Worm (Caenorhabditis elegans): ENCODE results near the gene F42A10.7.

F42A10.7 gene

ce11 chrIII:6210215-6210822 is 31.8 kb upstream of the F42A10.7 start (continued):
- TF ChIP-seq fkh-3 (tag; optimal IDR thresholded peaks at IDR 0.05) (no peak), C17E4.6 (GFP tag; IDR thresholded peaks at IDR 0.05) (no peak), unc-130 (GFP tag; optimal IDR thresholded peaks at IDR 0.05) (no peak), bed-2 (GFP tag; IDR thresholded peaks at IDR 0.05) (no peak), rpc-1 (optimal IDR thresholded peaks at IDR 0.05) (no peak), rpc-1 (tag; optimal IDR thresholded peaks at IDR 0.05) (peak; percentile 7), F57C9.4 (tag; optimal IDR thresholded peaks at IDR 0.05) (no peak), ceh-79 (tag; optimal IDR thresholded peaks at IDR 0.05) (no peak), F49E8.2 (tag; optimal IDR thresholded peaks at IDR 0.05; ENCODE audit: insufficient read depth) (peak; percentile 83), somi-1 (GFP tag; optimal IDR thresholded peaks at IDR 0.05) (no peak), zim-3 (tag; optimal IDR thresholded peaks at IDR 0.05) (no peak), ekl-4 (GFP tag; IDR thresholded peaks at IDR 0.05) (0 out of 2 replicates have a peak, but pooled peaks have one; percentile 42), efl-1 (GFP tag; optimal IDR thresholded peaks at IDR 0.05) (no peak), F39B2.1 (GFP tag; IDR thresholded peaks at IDR 0.05) (no peak), F23B12.7 (tag; optimal IDR thresholded peaks at IDR 0.05; ENCODE audit: insufficient read depth) (no peak), madf-8 (GFP tag; conservative IDR thresholded peaks at IDR 0.05) (no peak), sdz-38 (tag; optimal IDR thresholded peaks at IDR 0.05) (no peak), egrh-3 (GFP tag; IDR thresholded peaks at IDR 0.05) (no peak), snpc-3.4 (tag; optimal IDR thresholded peaks at IDR 0.05) (peak; percentile 69), snpc-1.3 (tag; optimal IDR thresholded peaks at IDR 0.05; ENCODE audit: insufficient read depth) (peak; percentile 71), lir-1 (GFP tag; conservative IDR thresholded peaks at IDR 0.05) (0 out of 2 replicates have a peak, but pooled peaks have one; percentile 9), F52B5.7 (tag; optimal IDR thresholded peaks at IDR 0.05) (no peak), ccch-3 (GFP tag; optimal IDR thresholded peaks at IDR 0.05) (no peak), aptf-2 (GFP tag; conservative IDR thresholded peaks at IDR 0.05) (no peak), attf-3 (GFP tag; conservative IDR thresholded peaks at IDR 0.05) (no peak), hlh-26 (GFP tag; conservative IDR thresholded peaks at IDR 0.05) (no peak), egl-18 (GFP tag; IDR thresholded peaks at IDR 0.05) (no peak), F10E7.11 (tag; optimal IDR thresholded peaks at IDR 0.05) (no peak), cebp-2 (GFP tag; IDR thresholded peaks at IDR 0.05) (no peak), dox-1 (GFP tag; IDR thresholded peaks at IDR 0.05) (no peak; the same call in 1 of the 2 replicates), madf-6 (GFP tag; IDR thresholded peaks at IDR 0.05) (peak; percentile 68), F33H1.4 (GFP tag; IDR thresholded peaks at IDR 0.05) (peak; percentile 35; the same call in 1 of the 2 replicates), let-607 (tag; optimal IDR thresholded peaks at IDR 0.05) (no peak), hlh-12 (tag; optimal IDR thresholded peaks at IDR 0.05) (no peak), ztf-18 (tag; optimal IDR thresholded peaks at IDR 0.05) (peak; percentile 67), him-1 (tag; optimal IDR thresholded peaks at IDR 0.05) (peak; percentile 73), hsf-1 (GFP tag; IDR thresholded peaks at IDR 0.05) (no peak), athp-1 (tag; optimal IDR thresholded peaks at IDR 0.05) (peak; percentile 64), rec-8 (tag; optimal IDR thresholded peaks at IDR 0.05) (peak in 1 of 2 experiments; percentile 27), atf-7 (tag; optimal IDR thresholded peaks at IDR 0.05) (no peak), B0035.1 (tag; optimal IDR thresholded peaks at IDR 0.05) (no peak), repo-1 (tag; optimal IDR thresholded peaks at IDR 0.05) (peak; percentile 21), lin-40 (tag; optimal IDR thresholded peaks at IDR 0.05) (no peak), nhr-80 (tag; optimal IDR thresholded peaks at IDR 0.05) (no peak), bed-1 (GFP tag; IDR thresholded peaks at IDR 0.05) (no peak), F55B11.4 (tag; optimal IDR thresholded peaks at IDR 0.05; ENCODE audit: borderline replicate concordance, insufficient read depth) (no peak), K12H6.12 (tag; optimal IDR thresholded peaks at IDR 0.05) (no peak), K11D2.4 (GFP tag; IDR thresholded peaks at IDR 0.05) (no peak)

Data from whole organism, young adult.